Worm (Caenorhabditis elegans) whole organism, early embryonic: ENCODE data around the gene grl-23.

Source experiments
- ama-1 ChIP-seq: fragments of 150-350 bp; optimal IDR thresholded peaks from 2 replicates; lab custom pipeline; 2014
- flt-1 ChIP-seq: fragments of 200-800 bp; sonication (Bioruptor generic); IDR thresholded peaks from 2 replicates; pipeline ENCODE4 v1.3.6; 2022; ENCODE audit warnings: missing genetic modification characterization, missing compliant biosample characterization
- scrt-1 ChIP-seq: fragments of 200-800 bp; sonication (Bioruptor generic); IDR thresholded peaks from 2 replicates; pipeline ENCODE4 v1.3.6; 2022; ENCODE audit warnings: missing genetic modification characterization, missing compliant biosample characterization
- sea-1 ChIP-seq: fragments of 200-800 bp; sonication (Bioruptor generic); conservative IDR thresholded peaks from 2 replicates; pipeline ENCODE4 v1.3.6; 2022; ENCODE audit warnings: missing genetic modification characterization, missing compliant biosample characterization
- tbx-11 ChIP-seq: fragments of 200-800 bp; sonication (Bioruptor generic); IDR thresholded peaks from 2 replicates; pipeline ENCODE4 v1.3.6; 2022; ENCODE audit warnings: missing genetic modification characterization, missing compliant biosample characterization

DNA sequence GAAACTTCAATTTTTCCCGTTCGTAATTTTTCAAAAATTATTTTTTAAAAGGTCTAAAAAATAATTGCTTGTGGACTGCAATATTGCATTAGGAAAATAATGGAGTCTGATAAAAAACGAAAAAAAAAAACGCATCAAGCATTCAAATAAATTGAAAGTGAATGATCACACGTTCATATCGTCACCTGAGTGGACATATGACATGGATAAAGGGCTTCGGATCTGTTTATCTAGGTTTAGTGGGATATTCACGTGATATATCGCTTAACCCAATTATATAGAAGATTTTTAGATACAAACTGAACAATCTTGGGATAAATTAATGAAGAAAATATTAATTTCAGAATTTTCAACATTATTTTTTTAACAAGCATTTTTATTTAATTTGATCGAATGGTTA is 25.9 kb downstream of the grl-23 start:
- TF ChIP-seq scrt-1 (GFP tag; lab: Robert Waterston, UW): no peak
- no peak for TF ChIP-seq flt-1 (GFP tag; lab: Robert Waterston, UW)
- TF ChIP-seq tbx-11 (GFP tag; lab: Robert Waterston, UW): no peak
- TF ChIP-seq ama-1 (lab: Kevin White, UChicago): no peak
- no peak for TF ChIP-seq sea-1 (GFP tag; lab: Robert Waterston, UW)
